Worm (Caenorhabditis elegans): Measurements from ENCODE around the gene F41H8.2.

Gene F41H8.2

ce11 chrV:854966-855365 lies 28.8 kb downstream of the F41H8.2 start, which contains the start of gene K09C6.9:
K09C6.9 (minus strand) TSS chrV:855066.
- no peak for TF ChIP-seq lsy-2 (tag; optimal IDR thresholded peaks at IDR 0.05)
- no peak for TF ChIP-seq zag-1 (tag; optimal IDR thresholded peaks at IDR 0.05)
- no peak for TF ChIP-seq R02D3.7 (tag; optimal IDR thresholded peaks at IDR 0.05)
- no peak for TF ChIP-seq Y55F3AM.14 (GFP tag; optimal IDR thresholded peaks at IDR 0.05)
- no peak for TF ChIP-seq nhr-6 (tag; optimal IDR thresholded peaks at IDR 0.05)
- no peak for TF ChIP-seq snpc-4 (tag; optimal IDR thresholded peaks at IDR 0.05)
- TF ChIP-seq ztf-4 (tag; optimal IDR thresholded peaks at IDR 0.05) = no peak
- TF ChIP-seq unc-55 (GFP tag; optimal IDR thresholded peaks at IDR 0.05) = no peak
- no peak for TF ChIP-seq egl-27 (tag; optimal IDR thresholded peaks at IDR 0.05)
- TF ChIP-seq ceh-82 (tag; optimal IDR thresholded peaks at IDR 0.05) = no peak

ce11 chrV:856549-856948 lies 30.4 kb downstream of the F41H8.2 start, which contains the start of gene K09C6.2:
K09C6.2 (plus strand) TSS chrV:856849.
- TF ChIP-seq alr-1 (tag; optimal IDR thresholded peaks at IDR 0.05) (no peak), ceh-16 (tag; optimal IDR thresholded peaks at IDR 0.05) (no peak), elt-1 (tag; optimal IDR thresholded peaks at IDR 0.05) (no peak), nhr-11 (tag; optimal IDR thresholded peaks at IDR 0.05) (no peak), C34F6.9 (tag; optimal IDR thresholded peaks at IDR 0.05) (no peak), peb-1 (tag; optimal IDR thresholded peaks at IDR 0.05) (no peak), ceh-82 (tag; optimal IDR thresholded peaks at IDR 0.05) (no peak), mbf-1 (tag; optimal IDR thresholded peaks at IDR 0.05) (no peak), mdl-1 (tag; optimal IDR thresholded peaks at IDR 0.05) (no peak), sem-4 (tag; optimal IDR thresholded peaks at IDR 0.05) (no peak), unc-55 (GFP tag; optimal IDR thresholded peaks at IDR 0.05) (no peak), ztf-11 (tag; optimal IDR thresholded peaks at IDR 0.05) (no peak), fos-1 (tag; optimal IDR thresholded peaks at IDR 0.05) (no peak), lin-13 (GFP tag; optimal IDR thresholded peaks at IDR 0.05) (no peak)

- TF ChIP-seq zag-1 (tag; optimal IDR thresholded peaks at IDR 0.05) (no peak), crh-2 (tag; optimal IDR thresholded peaks at IDR 0.05) (no peak), ztf-1 (GFP tag; conservative IDR thresholded peaks at IDR 0.05) (no peak), nhr-12 (tag; optimal IDR thresholded peaks at IDR 0.05) (no peak), snpc-4 (tag; optimal IDR thresholded peaks at IDR 0.05) (peak; percentile 88), sem-4 (tag; optimal IDR thresholded peaks at IDR 0.05) (no peak)
Observed at ce11 chrV:858841-859456, 32.8 kb downstream of the F41H8.2 start.

ce11 chrV:866729-867128 lies 40.5 kb downstream of the F41H8.2 start, which contains the start of gene T02B11.3:
T02B11.3 (minus strand) TSS chrV:866829.
- TF ChIP-seq R02D3.7 (tag; optimal IDR thresholded peaks at IDR 0.05) (no peak), crh-2 (tag; optimal IDR thresholded peaks at IDR 0.05) (no peak), aly-2 (tag; optimal IDR thresholded peaks at IDR 0.05) (no peak), lin-39 (tag; optimal IDR thresholded peaks at IDR 0.05) (no peak), unc-39 (tag; optimal IDR thresholded peaks at IDR 0.05) (no peak), lsy-2 (tag; optimal IDR thresholded peaks at IDR 0.05) (no peak)

- TF ChIP-seq ceh-82 (tag; optimal IDR thresholded peaks at IDR 0.05) (no peak), alr-1 (tag; optimal IDR thresholded peaks at IDR 0.05) (no peak), skn-1 (tag; optimal IDR thresholded peaks at IDR 0.05) (no peak), nhr-129 (tag; optimal IDR thresholded peaks at IDR 0.05) (no peak), nhr-10 (tag; optimal IDR thresholded peaks at IDR 0.05) (no peak), nhr-12 (tag; optimal IDR thresholded peaks at IDR 0.05) (no peak), R02D3.7 (tag; optimal IDR thresholded peaks at IDR 0.05) (no peak), aly-2 (tag; optimal IDR thresholded peaks at IDR 0.05) (no peak), snpc-4 (tag; optimal IDR thresholded peaks at IDR 0.05) (no peak), sma-9 (GFP tag; optimal IDR thresholded peaks at IDR 0.05) (no peak), sma-9 (tag; optimal IDR thresholded peaks at IDR 0.05) (no peak), ama-1 (optimal IDR thresholded peaks at IDR 0.05) (no peak), elt-3 (tag; optimal IDR thresholded peaks at IDR 0.05) (no peak), egl-27 (tag; optimal IDR thresholded peaks at IDR 0.05) (no peak), ztf-11 (tag; optimal IDR thresholded peaks at IDR 0.05) (no peak)
Observed at ce11 chrV:871029-871428, 44.8 kb downstream of the F41H8.2 start, which contains the start of gene T02B11.4. T02B11.4 (minus strand) TSS chrV:871129.

Data from whole organism, L2 larva.